Fruit fly (Drosophila melanogaster) whole organism, adult: ENCODE measurements around the gene Dph5.

Experiments
- CG11617 ChIP-seq: fragments of 200-800 bp; sonication (Bioruptor generic); optimal IDR thresholded peaks from 2 replicates; lab custom pipeline; 2017; ENCODE audit warnings: mild to moderate bottlenecking, missing biosample characterization, missing genetic modification reagents, missing genetic modification characterization
- CG14711 ChIP-seq: fragments of 200-800 bp; sonication (Bioruptor generic); optimal IDR thresholded peaks from 2 replicates; lab custom pipeline; 2018; ENCODE audit warnings: missing biosample characterization, mild to moderate bottlenecking, missing genetic modification characterization, moderate library complexity
- CG1620 ChIP-seq: fragments of 200-800 bp; sonication (Bioruptor generic); optimal IDR thresholded peaks from 2 replicates; lab custom pipeline; 2016; ENCODE audit warnings: missing biosample characterization, missing genetic modification characterization
- CG7045 ChIP-seq: fragments of 200-800 bp; sonication (Bioruptor generic); optimal IDR thresholded peaks from 2 replicates; lab custom pipeline; 2017; ENCODE audit warnings: missing biosample characterization, mild to moderate bottlenecking, missing genetic modification characterization
- CG7101 ChIP-seq: fragments of 200-800 bp; sonication (Bioruptor generic); optimal IDR thresholded peaks from 2 replicates; lab custom pipeline; 2018; ENCODE audit warnings: missing biosample characterization, mild to moderate bottlenecking, missing genetic modification characterization, moderate library complexity
- cnc ChIP-seq, 2 experiments: fragments of >200 bp; optimal IDR thresholded peaks; 2 replicates each; lab custom pipeline; 2017

dm6 chr3R:22609185-22609584 lies 26.2 kb upstream of the Dph5 start, which contains the start of gene CG13843:
- no peak for TF ChIP-seq cnc (optimal IDR thresholded peaks at IDR 0.05; lab: Kevin White, UChicago)
- no peak for TF ChIP-seq CG11617 (GFP tag; lab: Kevin White, UChicago)
- TF ChIP-seq CG14711: no peak
- TF ChIP-seq CG7101 (tag; lab: Kevin White, UChicago): no peak
- no peak for TF ChIP-seq CG1620 (GFP tag; lab: Kevin White, UChicago)
- no peak for TF ChIP-seq CG7045 (GFP tag; lab: Kevin White, UChicago)
